Fruit fly (Drosophila melanogaster) whole organism, prepupa: ENCODE data around the gene Ctr1A.

Experiments
- Sox15 ChIP-seq: fragments of 200-800 bp; sonication (Bioruptor generic); optimal IDR thresholded peaks from 3 replicates; lab custom pipeline; 2016; ENCODE audit warnings: missing biosample characterization, missing genetic modification characterization
- lz ChIP-seq: fragments of 200-800 bp; sonication (Bioruptor generic); optimal IDR thresholded peaks from 3 replicates; lab custom pipeline; 2016; ENCODE audit warnings: missing biosample characterization, missing genetic modification characterization

DNA sequence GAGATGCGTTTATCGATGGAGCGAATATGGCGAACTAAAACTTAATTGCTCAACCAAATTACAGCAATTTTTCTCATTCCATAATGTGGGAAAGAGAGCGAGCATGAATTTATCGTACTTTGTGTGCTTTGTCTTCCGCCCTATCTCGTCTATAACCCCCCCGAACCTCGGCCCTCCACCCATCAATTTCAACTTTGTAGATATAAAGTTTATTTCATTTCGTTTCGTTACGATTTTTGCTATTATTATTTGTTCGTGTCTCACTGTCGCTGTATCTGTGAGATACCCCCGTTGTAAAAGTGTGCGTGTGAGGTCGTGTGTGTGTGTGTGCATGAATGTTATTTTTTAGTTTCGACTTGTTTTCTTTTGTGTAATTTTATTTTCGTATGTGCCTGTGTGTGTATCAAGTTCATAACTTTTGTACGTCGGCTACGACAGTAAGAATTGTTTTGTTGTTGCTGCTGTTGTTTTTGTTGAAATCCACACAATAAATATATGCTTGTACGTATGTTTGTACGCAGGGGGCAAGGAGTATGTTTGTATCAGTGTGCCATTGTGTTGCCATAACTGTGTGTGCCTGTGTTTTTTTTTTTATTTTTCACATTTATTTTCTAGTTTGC is 47.2 kb downstream of the Ctr1A start:
- TF ChIP-seq lz (GFP tag; lab: Kevin White, UChicago) (no peak), Sox15 (GFP tag; lab: Kevin White, UChicago) (no peak)
